Fruit fly (Drosophila melanogaster) whole organism, prepupa: ENCODE data around the gene rdog.
A peak's percentile ranks its signal among the peaks of the same experiment; 100 is the strongest.

Source experiments
- Blimp-1 ChIP-seq: fragments of 200-800 bp; sonication (Bioruptor generic); optimal IDR thresholded peaks from 3 replicates; lab custom pipeline; 2017; ENCODE audit warnings: missing biosample characterization, missing genetic modification characterization, mild to moderate bottlenecking, moderate library complexity, missing genetic modification reagents
- CG10669 ChIP-seq: fragments of 200-800 bp; sonication (Bioruptor generic); optimal IDR thresholded peaks from 3 replicates; lab custom pipeline; 2018; ENCODE audit warnings: missing biosample characterization, mild to moderate bottlenecking, missing genetic modification characterization, moderate library complexity
- CG11294 ChIP-seq: fragments of 200-800 bp; sonication (Bioruptor generic); IDR thresholded peaks from 2 replicates; pipeline ENCODE4 v1.3.6; 2022; ENCODE audit warnings: missing biosample characterization, missing genetic modification characterization
- CG1621 ChIP-seq: fragments of 200-800 bp; sonication (Bioruptor generic); optimal IDR thresholded peaks from 3 replicates; lab custom pipeline; 2018; ENCODE audit warnings: missing biosample characterization, mild to moderate bottlenecking, missing genetic modification characterization
- CG16779 ChIP-seq: fragments of 200-800 bp; sonication (Bioruptor generic); optimal IDR thresholded peaks from 3 replicates; lab custom pipeline; 2017; ENCODE audit warnings: missing biosample characterization, mild to moderate bottlenecking, missing genetic modification characterization
- CG3032 ChIP-seq: fragments of 200-800 bp; optimal IDR thresholded peaks from 2 replicates; lab custom pipeline; 2019; ENCODE audit warnings: missing biosample characterization, mild to moderate bottlenecking, missing genetic modification characterization, moderate library complexity
- CG31627 ChIP-seq: fragments of 200-800 bp; sonication (Bioruptor generic); optimal IDR thresholded peaks from 3 replicates; lab custom pipeline; 2016; ENCODE audit warnings: missing biosample characterization, missing genetic modification characterization
- CG32006 ChIP-seq: fragments of 200-800 bp; sonication (Bioruptor generic); optimal IDR thresholded peaks from 3 replicates; lab custom pipeline; 2017; ENCODE audit warnings: missing biosample characterization, mild to moderate bottlenecking, missing genetic modification characterization
- CG34406 ChIP-seq: fragments of 200-800 bp; sonication (Bioruptor generic); optimal IDR thresholded peaks from 3 replicates; lab custom pipeline; 2016; ENCODE audit warnings: missing biosample characterization, missing genetic modification characterization
- CG6163 ChIP-seq: fragments of 200-800 bp; sonication (Bioruptor generic); IDR thresholded peaks from 3 replicates; pipeline ENCODE4 v1.3.6; 2022; ENCODE audit warnings: missing biosample characterization, missing genetic modification characterization
- CG6276 ChIP-seq: fragments of 200-800 bp; sonication (Bioruptor generic); optimal IDR thresholded peaks from 2 replicates; lab custom pipeline; 2017; ENCODE audit warnings: missing biosample characterization, mild to moderate bottlenecking, missing genetic modification characterization
- CG6808 ChIP-seq: fragments of 200-800 bp; sonication (Bioruptor generic); optimal IDR thresholded peaks from 3 replicates; lab custom pipeline; 2017; ENCODE audit warnings: missing biosample characterization, missing genetic modification characterization, mild to moderate bottlenecking, moderate library complexity, missing genetic modification reagents
- CG7368 ChIP-seq: fragments of 200-800 bp; sonication (Bioruptor generic); optimal IDR thresholded peaks from 3 replicates; lab custom pipeline; 2016; ENCODE audit warnings: missing biosample characterization, missing genetic modification characterization
- CG8119 ChIP-seq: fragments of 200-800 bp; sonication (Bioruptor generic); IDR thresholded peaks from 3 replicates; pipeline ENCODE4 v1.3.6; 2022; ENCODE audit warnings: missing biosample characterization, missing genetic modification characterization
- CG8319 ChIP-seq: fragments of 200-800 bp; sonication (Bioruptor generic); optimal IDR thresholded peaks from 3 replicates; lab custom pipeline; 2016; ENCODE audit warnings: missing biosample characterization, missing genetic modification characterization
- CG8632 ChIP-seq: fragments of 200-800 bp; sonication (Bioruptor generic); optimal IDR thresholded peaks from 3 replicates; lab custom pipeline; 2016; ENCODE audit warnings: missing biosample characterization, missing genetic modification characterization
- CG9139 ChIP-seq: fragments of 200-800 bp; sonication (Bioruptor generic); optimal IDR thresholded peaks from 3 replicates; lab custom pipeline; 2017; ENCODE audit warnings: missing biosample characterization, mild to moderate bottlenecking, missing genetic modification characterization
- Eip75B ChIP-seq: fragments of 200-800 bp; sonication (Bioruptor generic); optimal IDR thresholded peaks from 3 replicates; lab custom pipeline; 2016; ENCODE audit warnings: missing biosample characterization, missing genetic modification characterization
- Eip78C ChIP-seq: fragments of 200-800 bp; sonication (Bioruptor generic); peaks from one replicate; lab custom pipeline; 2016; ENCODE audit warnings: missing biosample characterization, missing genetic modification characterization
- Eip93F ChIP-seq: fragments of 200-800 bp; sonication (Bioruptor generic); optimal IDR thresholded peaks from 2 replicates; lab custom pipeline; 2016; ENCODE audit warnings: missing biosample characterization, mild to moderate bottlenecking, missing genetic modification characterization
- Ets21C ChIP-seq: fragments of 200-800 bp; sonication (Bioruptor generic); optimal IDR thresholded peaks from 3 replicates; lab custom pipeline; 2016; ENCODE audit warnings: missing biosample characterization, missing genetic modification characterization
- Ets96B ChIP-seq: fragments of 200-800 bp; optimal IDR thresholded peaks from 2 replicates; lab custom pipeline; 2019; ENCODE audit warnings: missing biosample characterization, mild to moderate bottlenecking, missing genetic modification characterization, moderate library complexity
- Gug ChIP-seq: fragments of 200-800 bp; sonication (Bioruptor generic); IDR thresholded peaks from 2 replicates; pipeline ENCODE4 v1.3.6; 2022; ENCODE audit warnings: missing biosample characterization, missing genetic modification characterization
- Hr38 ChIP-seq: sonication (Bioruptor generic); optimal IDR thresholded peaks from 2 replicates; lab custom pipeline; 2016; ENCODE audit warnings: missing biosample characterization, missing genetic modification characterization
- Hr39 ChIP-seq: fragments of 200-800 bp; sonication (Bioruptor generic); optimal IDR thresholded peaks from 2 replicates; lab custom pipeline; 2016; ENCODE audit warnings: missing biosample characterization, missing genetic modification characterization
- Hr4 ChIP-seq: fragments of 200-800 bp; sonication (Bioruptor generic); optimal IDR thresholded peaks from 3 replicates; lab custom pipeline; 2016; ENCODE audit warnings: missing biosample characterization, missing genetic modification characterization
- Lpt ChIP-seq: fragments of 200-800 bp; sonication (Bioruptor generic); optimal IDR thresholded peaks from 3 replicates; lab custom pipeline; 2016; ENCODE audit warnings: missing biosample characterization, missing genetic modification characterization
- Met ChIP-seq: fragments of 200-800 bp; sonication (Bioruptor generic); optimal IDR thresholded peaks from 3 replicates; lab custom pipeline; 2016; ENCODE audit warnings: missing biosample characterization, missing genetic modification characterization
- OdsH ChIP-seq: fragments of 200-800 bp; sonication (Bioruptor generic); optimal IDR thresholded peaks from 3 replicates; lab custom pipeline; 2016; ENCODE audit warnings: missing biosample characterization, missing genetic modification characterization
- Sox102F ChIP-seq: fragments of 200-800 bp; sonication (Bioruptor generic); optimal IDR thresholded peaks from 2 replicates; lab custom pipeline; 2016; ENCODE audit warnings: missing biosample characterization, mild to moderate bottlenecking, missing genetic modification characterization
- Sox14 ChIP-seq: fragments of 200-800 bp; sonication (Bioruptor generic); optimal IDR thresholded peaks from 3 replicates; lab custom pipeline; 2016; ENCODE audit warnings: missing biosample characterization, missing genetic modification characterization
- achi ChIP-seq: fragments of 200-800 bp; sonication (Bioruptor generic); optimal IDR thresholded peaks from 3 replicates; lab custom pipeline; 2016; ENCODE audit warnings: missing biosample characterization, missing genetic modification characterization
- dsx ChIP-seq: fragments of 200-800 bp; optimal IDR thresholded peaks from 3 replicates; lab custom pipeline; 2019; ENCODE audit warnings: missing biosample characterization, mild to moderate bottlenecking, missing genetic modification characterization, moderate library complexity; ENCODE audit not compliant: poor library complexity, severe bottlenecking
- eg ChIP-seq: fragments of 200-800 bp; sonication (Bioruptor generic); IDR thresholded peaks from 3 replicates; pipeline ENCODE4 v1.3.6; 2022; ENCODE audit warnings: missing biosample characterization, missing genetic modification characterization
- esn ChIP-seq: fragments of 200-800 bp; sonication (Bioruptor generic); optimal IDR thresholded peaks from 2 replicates; lab custom pipeline; 2016; ENCODE audit warnings: missing biosample characterization, mild to moderate bottlenecking, missing genetic modification characterization, moderate library complexity
- fd59A ChIP-seq: fragments of 200-800 bp; sonication (Bioruptor generic); optimal IDR thresholded peaks from 2 replicates; lab custom pipeline; 2017; ENCODE audit warnings: missing biosample characterization, mild to moderate bottlenecking, missing genetic modification characterization, missing genetic modification reagents
- lz ChIP-seq: fragments of 200-800 bp; sonication (Bioruptor generic); optimal IDR thresholded peaks from 3 replicates; lab custom pipeline; 2016; ENCODE audit warnings: missing biosample characterization, missing genetic modification characterization
- net ChIP-seq: fragments of 200-800 bp; sonication (Bioruptor generic); optimal IDR thresholded peaks from 3 replicates; lab custom pipeline; 2016; ENCODE audit warnings: missing biosample characterization, missing genetic modification characterization
- pdm3 ChIP-seq: fragments of 200-800 bp; sonication (Bioruptor generic); optimal IDR thresholded peaks from 3 replicates; lab custom pipeline; 2016; ENCODE audit warnings: missing biosample characterization, missing genetic modification characterization
- salr ChIP-seq, 2 experiments: fragments of 200-800 bp; sonication (Bioruptor generic); optimal IDR thresholded peaks; 3 replicates each; lab custom pipeline; 2016 to 2018; ENCODE audit warnings: missing biosample characterization in 2 of 2, missing genetic modification characterization in 2 of 2, mild to moderate bottlenecking in 1 of 2
- spab ChIP-seq: fragments of 200-800 bp; sonication (Bioruptor generic); optimal IDR thresholded peaks from 2 replicates; lab custom pipeline; 2017; ENCODE audit warnings: missing biosample characterization, mild to moderate bottlenecking, missing genetic modification characterization, missing genetic modification reagents
- ss ChIP-seq, 2 experiments: fragments of 200-800 bp; sonication (Bioruptor generic); optimal IDR thresholded peaks; 2 replicates in 1 of 2; 3 replicates in 1 of 2; lab custom pipeline; 2017 to 2018; ENCODE audit warnings: mild to moderate bottlenecking in 2 of 2, missing biosample characterization in 2 of 2, missing genetic modification characterization in 2 of 2, moderate library complexity in 1 of 2
- svp ChIP-seq: fragments of 200-800 bp; sonication (Bioruptor generic); peaks from one replicate; lab custom pipeline; 2016; ENCODE audit warnings: missing biosample characterization, missing genetic modification characterization
- vri ChIP-seq: fragments of 200-800 bp; sonication (Bioruptor generic); optimal IDR thresholded peaks from 3 replicates; lab custom pipeline; 2016; ENCODE audit warnings: missing biosample characterization, mild to moderate bottlenecking, missing genetic modification characterization

Gene rdog

DNA sequence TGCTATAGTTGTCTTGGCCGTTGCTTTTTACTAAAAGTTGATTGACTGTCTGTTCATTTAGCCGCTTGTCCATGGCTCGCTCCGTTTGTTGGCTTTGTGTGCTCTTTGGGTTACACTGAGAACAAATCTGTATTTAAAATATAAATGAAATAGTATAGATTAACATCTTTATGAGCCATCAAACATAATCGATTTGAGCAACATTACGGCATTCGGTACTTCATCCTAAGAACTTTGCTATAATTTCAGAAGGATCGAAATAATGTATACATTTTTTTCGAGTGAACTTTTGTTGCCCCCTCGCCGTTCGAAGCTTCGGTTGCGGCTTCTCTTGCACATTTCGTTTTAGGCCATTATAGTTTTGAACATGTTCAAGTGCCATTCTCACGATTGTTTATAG is 50.1 kb downstream of the rdog start (continued):
- TF ChIP-seq Sox14 (GFP tag; lab: Kevin White, UChicago) (peak; percentile 83), Met (GFP tag; lab: Kevin White, UChicago) (peak; percentile 77), spab (GFP tag; lab: Kevin White, UChicago) (peak; percentile 73), CG7368 (GFP tag; lab: Kevin White, UChicago) (peak; percentile 55), net (peak; percentile 70), CG10669 (GFP tag; lab: Kevin White, UChicago) (peak; percentile 73), Lpt (GFP tag; lab: Kevin White, UChicago) (peak; percentile 77), Gug (peak; percentile 80), CG8119 (GFP tag; lab: Robert Waterston, UW) (peak; percentile 95), CG31627 (GFP tag; lab: Kevin White, UChicago) (peak; percentile 32), ss (GFP tag; optimal IDR thresholded peaks at IDR 0.05; lab: Kevin White, UChicago) (peak; percentile 48 to 71), Eip78C (GFP tag; lab: Kevin White, UChicago) (peak; percentile 91), CG11294 (GFP tag; lab: Robert Waterston, UW) (peak; percentile 77), CG32006 (peak; percentile 95), CG8319 (no peak)

DNA sequence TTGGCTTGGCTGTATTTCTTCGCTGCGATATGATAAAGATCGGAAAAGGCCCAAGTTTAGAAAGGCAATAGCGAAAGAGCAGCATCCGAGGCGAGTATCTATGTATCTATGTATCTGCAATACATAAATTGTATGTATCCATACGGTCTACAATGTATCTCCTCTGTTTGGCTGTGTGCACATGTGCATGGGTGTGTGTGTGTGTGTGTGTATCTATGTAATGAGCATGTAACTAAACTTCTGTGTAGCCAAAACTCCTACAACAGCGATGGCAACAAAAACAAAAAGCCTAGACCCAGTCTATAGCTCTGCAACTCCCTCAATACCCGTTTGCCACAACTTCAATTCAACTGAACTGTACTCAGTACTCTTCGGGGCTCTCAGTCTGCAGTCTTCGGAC is 52.2 kb downstream of the rdog start:
- TF ChIP-seq Eip78C (GFP tag; lab: Kevin White, UChicago) (no peak), CG6276 (GFP tag; lab: Kevin White, UChicago) (no peak), esn (no peak), CG31627 (GFP tag; lab: Kevin White, UChicago) (no peak), dsx (peak; percentile 95), Eip75B (no peak)
- TF ChIP-seq, all 60 proteins: peak for 1

DNA sequence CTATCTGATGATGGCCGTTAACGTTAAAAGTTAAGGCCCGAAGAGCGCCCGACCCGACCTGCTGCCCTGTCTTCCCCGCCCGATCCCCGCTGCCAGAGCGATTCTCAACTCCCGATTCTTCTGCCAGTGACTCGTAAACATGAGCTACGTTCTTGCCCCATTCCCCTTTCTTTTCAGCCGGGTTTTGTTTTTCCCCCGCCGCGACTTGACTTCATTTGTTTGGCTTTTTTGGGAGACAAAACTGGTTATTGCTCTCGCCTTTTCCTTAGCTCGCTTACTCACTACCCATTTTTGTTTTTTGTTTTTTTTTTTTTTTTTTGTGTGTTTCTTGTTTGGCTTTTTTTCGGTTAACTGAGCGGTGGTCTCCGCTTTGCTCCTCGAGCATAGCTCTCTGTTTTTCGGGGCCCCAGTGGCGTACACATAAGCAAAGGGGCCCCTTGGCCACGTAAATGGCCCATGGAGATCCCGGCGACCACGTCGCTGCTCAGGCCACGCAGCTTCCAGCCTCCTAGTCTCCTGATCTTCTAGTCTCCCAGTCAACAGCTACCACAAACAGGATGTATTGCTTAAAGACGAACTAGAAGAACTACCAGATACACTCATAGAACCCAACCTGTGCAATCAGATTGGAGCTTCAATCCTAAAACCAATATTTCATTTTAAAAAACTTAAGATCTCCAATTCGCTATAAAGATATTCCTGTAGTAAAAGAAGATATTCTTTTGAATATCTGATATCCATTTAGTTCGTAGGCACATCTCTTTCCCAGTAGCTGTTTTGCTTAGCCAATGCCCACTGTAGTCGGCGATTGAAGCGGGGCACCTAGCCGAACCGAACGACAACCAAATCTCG is 52.8 kb downstream of the rdog start:
- peak; percentile 87 for TF ChIP-seq CG6276 (GFP tag; lab: Kevin White, UChicago)
- peak; percentile 47 for TF ChIP-seq CG8632 (GFP tag; lab: Kevin White, UChicago)
- peak; percentile 72 for TF ChIP-seq dsx
- TF ChIP-seq Hr4 (GFP tag; lab: Kevin White, UChicago), result peak; percentile 91
- peak; percentile 93 for TF ChIP-seq eg (GFP tag; lab: Robert Waterston, UW)
- TF ChIP-seq fd59A (GFP tag; lab: Kevin White, UChicago), result peak; percentile 77
- TF ChIP-seq CG1621 (tag; lab: Kevin White, UChicago), result peak; percentile 60
- no peak for TF ChIP-seq Ets21C
- peak; percentile 90 for TF ChIP-seq CG32006
- peak; percentile 82 to 83 for TF ChIP-seq ss (GFP tag; optimal IDR thresholded peaks at IDR 0.05; lab: Kevin White, UChicago)
- TF ChIP-seq CG16779 (tag; lab: Kevin White, UChicago), result peak; percentile 57
- TF ChIP-seq lz (GFP tag; lab: Kevin White, UChicago), result peak; percentile 32
- peak; percentile 56 for TF ChIP-seq vri (GFP tag; lab: Kevin White, UChicago)
- TF ChIP-seq CG11294 (GFP tag; lab: Robert Waterston, UW), result peak; percentile 71; the same call in 1 of the 2 replicates
- TF ChIP-seq Sox102F (GFP tag; lab: Kevin White, UChicago), result peak; percentile 69
- peak; percentile 75 for TF ChIP-seq OdsH (GFP tag; lab: Kevin White, UChicago)
- peak; percentile 81 for TF ChIP-seq pdm3 (GFP tag; lab: Kevin White, UChicago)
- TF ChIP-seq achi, result peak; percentile 53
- peak; percentile 4 for TF ChIP-seq Hr39 (GFP tag; lab: Kevin White, UChicago)
- peak; percentile 63 for TF ChIP-seq spab (GFP tag; lab: Kevin White, UChicago)
- peak; percentile 67 for TF ChIP-seq Ets96B (tag; lab: Kevin White, UChicago)
- TF ChIP-seq CG7368 (GFP tag; lab: Kevin White, UChicago), result peak; percentile 19
- peak; percentile 43 to 63 for TF ChIP-seq salr (GFP tag; optimal IDR thresholded peaks at IDR 0.05; lab: Kevin White, UChicago)
- peak; percentile 85 for TF ChIP-seq CG6163
- TF ChIP-seq CG6808, result peak; percentile 75
- peak; percentile 59 for TF ChIP-seq CG34406
- TF ChIP-seq Blimp-1 (GFP tag; lab: Kevin White, UChicago), result peak; percentile 33
- TF ChIP-seq svp (GFP tag; lab: Kevin White, UChicago), result peak; percentile 72
- TF ChIP-seq CG10669 (GFP tag; lab: Kevin White, UChicago), result peak; percentile 62
- TF ChIP-seq Gug, result peak; percentile 61
- TF ChIP-seq esn, result peak; percentile 39
- peak; percentile 69 for TF ChIP-seq CG9139 (GFP tag; lab: Kevin White, UChicago)
- TF ChIP-seq Eip93F (GFP tag; lab: Kevin White, UChicago), result no peak
- peak; percentile 56 for TF ChIP-seq Sox14 (GFP tag; lab: Kevin White, UChicago)
- TF ChIP-seq CG3032 (tag; lab: Kevin White, UChicago), result peak; percentile 60
- peak; percentile 14 for TF ChIP-seq Hr38 (GFP tag; lab: Kevin White, UChicago)
